Worm (Caenorhabditis elegans): ENCODE results near the gene C25F9.9.

- no peak for TF ChIP-seq him-1 (tag; optimal IDR thresholded peaks at IDR 0.05)
- TF ChIP-seq dao-5 (tag; optimal IDR thresholded peaks at IDR 0.05) = no peak
Measured at ce11 chrV:19462020-19462419, 45.6 kb downstream of the C25F9.9 start, which contains the start of gene Y43F8B.15.

Measured in whole organism, L4/young adult.